Fruit fly (Drosophila melanogaster) whole organism, embryonic: Measurements from ENCODE around the gene SrpRbeta.

Experiments used
- Atf6 ChIP-seq: fragments of 200-800 bp; sonication (Bioruptor generic); IDR thresholded peaks from 2 replicates; pipeline ENCODE4 v1.3.6; 2022; ENCODE audit warnings: missing biosample characterization, missing genetic modification characterization
- Awh ChIP-seq: fragments of 200-800 bp; sonication (Bioruptor generic); IDR thresholded peaks from 2 replicates; pipeline ENCODE4, ENCODE4 v1.3.6; 2022; ENCODE audit warnings: missing biosample characterization, missing genetic modification characterization
- CG10267 ChIP-seq: fragments of 200-800 bp; sonication (Bioruptor generic); optimal IDR thresholded peaks from 2 replicates; lab custom pipeline; 2018; ENCODE audit warnings: missing biosample characterization, mild to moderate bottlenecking, missing genetic modification characterization, moderate library complexity
- CG12299 ChIP-seq: fragments of 200-800 bp; sonication (Bioruptor generic); optimal IDR thresholded peaks from 2 replicates; lab custom pipeline; 2018; ENCODE audit warnings: missing biosample characterization, mild to moderate bottlenecking, missing genetic modification characterization
- CG12659 ChIP-seq: fragments of 200-800 bp; sonication (Bioruptor generic); optimal IDR thresholded peaks from 3 replicates; lab custom pipeline; 2017; ENCODE audit warnings: mild to moderate bottlenecking, missing biosample characterization, missing genetic modification reagents, missing genetic modification characterization
- CG14710 ChIP-seq: fragments of 200-800 bp; sonication (Bioruptor generic); optimal IDR thresholded peaks from 3 replicates; lab custom pipeline; 2019; ENCODE audit warnings: missing biosample characterization, mild to moderate bottlenecking, missing genetic modification characterization, moderate library complexity
- CG16779 ChIP-seq: fragments of 200-800 bp; sonication (Bioruptor generic); IDR thresholded peaks from 2 replicates; pipeline ENCODE4 v1.3.6; 2022; ENCODE audit warnings: missing biosample characterization, missing genetic modification characterization
- CG17361 ChIP-seq: fragments of 200-800 bp; sonication (Bioruptor generic); IDR thresholded peaks from 3 replicates; pipeline ENCODE4 v1.3.6; 2022; ENCODE audit warnings: missing biosample characterization, missing genetic modification characterization
- CG17385 ChIP-seq: fragments of 200-800 bp; sonication (Bioruptor generic); optimal IDR thresholded peaks from 3 replicates; lab custom pipeline; 2018; ENCODE audit warnings: missing biosample characterization, mild to moderate bottlenecking, missing genetic modification characterization
- CG17802 ChIP-seq: fragments of 200-800 bp; sonication (Bioruptor generic); optimal IDR thresholded peaks from 2 replicates; lab custom pipeline; 2018; ENCODE audit warnings: missing biosample characterization, mild to moderate bottlenecking, missing genetic modification characterization, moderate library complexity
- CG2120 ChIP-seq: fragments of 200-800 bp; sonication (Bioruptor generic); optimal IDR thresholded peaks from 3 replicates; lab custom pipeline; 2016; ENCODE audit warnings: missing biosample characterization, missing genetic modification characterization
- CG2129 ChIP-seq: fragments of 200-800 bp; sonication (Bioruptor generic); IDR thresholded peaks from 2 replicates; pipeline ENCODE4 v1.3.6; 2022; ENCODE audit warnings: missing biosample characterization, missing genetic modification characterization; ENCODE audit not compliant: partially characterized antibody
- CG2678 ChIP-seq: fragments of 200-800 bp; sonication (Bioruptor generic); optimal IDR thresholded peaks from 3 replicates; lab custom pipeline; 2019; ENCODE audit warnings: missing biosample characterization, mild to moderate bottlenecking, missing genetic modification characterization, moderate library complexity
- CG30020 ChIP-seq: fragments of 200-800 bp; optimal IDR thresholded peaks from 2 replicates; lab custom pipeline; 2019; ENCODE audit warnings: missing biosample characterization, mild to moderate bottlenecking, missing genetic modification characterization, moderate library complexity
- CG3065 ChIP-seq: fragments of 200-800 bp; sonication (Bioruptor generic); optimal IDR thresholded peaks from 2 replicates; lab custom pipeline; 2016; ENCODE audit warnings: missing biosample characterization, missing genetic modification characterization
- CG31441 ChIP-seq: fragments of 200-800 bp; sonication (Bioruptor generic); IDR thresholded peaks from 2 replicates; pipeline ENCODE4 v1.3.6; 2022; ENCODE audit warnings: missing biosample characterization, missing genetic modification characterization
- CG4730 ChIP-seq: fragments of 200-800 bp; sonication (Bioruptor generic); IDR thresholded peaks from 2 replicates; pipeline ENCODE4 v1.3.6; 2022; ENCODE audit warnings: missing biosample characterization, missing genetic modification characterization
- CG7556 ChIP-seq: fragments of 200-800 bp; sonication (Bioruptor generic); optimal IDR thresholded peaks from 2 replicates; lab custom pipeline; 2017; ENCODE audit warnings: missing biosample characterization, mild to moderate bottlenecking, missing genetic modification characterization
- CG8290 ChIP-seq, 3 experiments: fragments of 200-800 bp; sonication (Bioruptor generic); optimal IDR thresholded peaks; 2 replicates each; lab custom pipeline; 2016 to 2019; ENCODE audit warnings: missing biosample characterization in 3 of 3, missing genetic modification characterization in 3 of 3, mild to moderate bottlenecking in 2 of 3, moderate library complexity in 1 of 3
- CG9727 ChIP-seq: fragments of 200-800 bp; sonication (Bioruptor generic); optimal IDR thresholded peaks from 3 replicates; lab custom pipeline; 2017; ENCODE audit warnings: missing biosample characterization, mild to moderate bottlenecking, missing genetic modification characterization
- CHES-1-like ChIP-seq: fragments of 200-800 bp; sonication (Bioruptor generic); optimal IDR thresholded peaks from 2 replicates; lab custom pipeline; 2016; ENCODE audit warnings: missing biosample characterization, missing genetic modification characterization
- CrebB ChIP-seq: fragments of 200-800 bp; sonication (Bioruptor generic); optimal IDR thresholded peaks from 3 replicates; lab custom pipeline; 2018; ENCODE audit warnings: missing biosample characterization, mild to moderate bottlenecking, missing genetic modification characterization
- Dip2 ChIP-seq: fragments of 200-800 bp; sonication (Bioruptor generic); IDR thresholded peaks from 2 replicates; pipeline ENCODE4 v1.3.6; 2022; ENCODE audit warnings: missing biosample characterization, missing genetic modification characterization
- Dref ChIP-seq: fragments of 200-800 bp; sonication (Bioruptor generic); IDR thresholded peaks from 2 replicates; pipeline ENCODE4 v1.3.6; 2022; ENCODE audit warnings: missing biosample characterization, missing genetic modification characterization
- Fer3 ChIP-seq: fragments of 200-800 bp; sonication (Bioruptor generic); optimal IDR thresholded peaks from 2 replicates; lab custom pipeline; 2018; ENCODE audit warnings: missing biosample characterization, mild to moderate bottlenecking, missing genetic modification characterization, moderate library complexity
- H15 ChIP-seq: fragments of 200-800 bp; sonication (Bioruptor generic); IDR thresholded peaks from 3 replicates; pipeline ENCODE4 v1.3.6; 2022; ENCODE audit warnings: missing biosample characterization, missing genetic modification characterization
- HHEX ChIP-seq: fragments of 200-800 bp; sonication (Bioruptor generic); optimal IDR thresholded peaks from 3 replicates; lab custom pipeline; 2017; ENCODE audit warnings: missing biosample characterization, mild to moderate bottlenecking, missing genetic modification characterization, missing genetic modification reagents
- Hmr ChIP-seq: fragments of 200-800 bp; sonication (Bioruptor generic); optimal IDR thresholded peaks from 3 replicates; lab custom pipeline; 2017; ENCODE audit warnings: mild to moderate bottlenecking, missing biosample characterization, missing genetic modification reagents, missing genetic modification characterization
- Mad ChIP-seq: fragments of 200-800 bp; sonication (Bioruptor generic); optimal IDR thresholded peaks from 2 replicates; lab custom pipeline; 2016; ENCODE audit warnings: missing biosample characterization, missing genetic modification characterization
- Oli ChIP-seq: fragments of 200-800 bp; sonication (Bioruptor generic); optimal IDR thresholded peaks from 2 replicates; lab custom pipeline; 2018; ENCODE audit warnings: missing biosample characterization, mild to moderate bottlenecking, missing genetic modification characterization, moderate library complexity
- Ravus ChIP-seq: fragments of 200-800 bp; sonication (Bioruptor generic); IDR thresholded peaks from 2 replicates; pipeline ENCODE4 v1.3.6; 2022; ENCODE audit warnings: missing biosample characterization, missing genetic modification characterization
- Stat92E ChIP-seq, 3 experiments: fragments of >200 bp in 2 of 3; fragments of 200-800 bp in 1 of 3; sonication (Bioruptor generic) in 1 of 3; optimal IDR thresholded peaks; 2 replicates each; lab custom pipeline; 2017 to 2019; ENCODE audit warnings: missing biosample characterization in 3 of 3, missing genetic modification characterization in 3 of 3, mild to moderate bottlenecking in 1 of 3, moderate library complexity in 1 of 3
- TFAM ChIP-seq: fragments of 200-800 bp; sonication (Bioruptor generic); optimal IDR thresholded peaks from 2 replicates; lab custom pipeline; 2017; ENCODE audit warnings: missing biosample characterization, missing genetic modification characterization, inconsistent platforms
- Vsx1 ChIP-seq: fragments of 200-800 bp; sonication (Bioruptor generic); optimal IDR thresholded peaks from 2 replicates; lab custom pipeline; 2017; ENCODE audit warnings: missing biosample characterization, mild to moderate bottlenecking, missing genetic modification characterization, missing genetic modification reagents
- bsh ChIP-seq, 2 experiments: fragments of 200-800 bp; sonication (Bioruptor generic); optimal IDR thresholded peaks; 2 replicates each; lab custom pipeline; 2017 to 2018; ENCODE audit warnings: mild to moderate bottlenecking in 2 of 2, missing biosample characterization in 2 of 2, missing genetic modification characterization in 2 of 2, moderate library complexity in 1 of 2
- cas ChIP-seq: fragments of 200-800 bp; sonication (Bioruptor generic); IDR thresholded peaks from 2 replicates; pipeline ENCODE4 v1.3.6; 2022; ENCODE audit warnings: missing biosample characterization, missing genetic modification characterization
- chm ChIP-seq: fragments of 200-800 bp; sonication (Bioruptor generic); IDR thresholded peaks from 2 replicates; pipeline ENCODE4 v1.3.6; 2022; ENCODE audit warnings: missing biosample characterization, missing genetic modification characterization
- crc ChIP-seq: fragments of 200-800 bp; sonication (Bioruptor generic); optimal IDR thresholded peaks from 2 replicates; lab custom pipeline; 2016; ENCODE audit warnings: missing biosample characterization, missing genetic modification characterization
- crp ChIP-seq, 2 experiments: fragments of 200-800 bp; sonication (Bioruptor generic); optimal IDR thresholded peaks; 2 replicates in 1 of 2; 3 replicates in 1 of 2; lab custom pipeline; 2017; ENCODE audit warnings: missing biosample characterization in 2 of 2, missing genetic modification characterization in 2 of 2, mild to moderate bottlenecking in 1 of 2, moderate library complexity in 1 of 2
- dm ChIP-seq: fragments of 200-800 bp; sonication (Bioruptor generic); optimal IDR thresholded peaks from 3 replicates; lab custom pipeline; 2016; ENCODE audit warnings: missing biosample characterization, missing genetic modification characterization
- en ChIP-seq: fragments of 200-800 bp; sonication (Bioruptor generic); optimal IDR thresholded peaks from 2 replicates; lab custom pipeline; 2016; ENCODE audit warnings: missing biosample characterization, missing genetic modification characterization
- grau ChIP-seq: fragments of 200-800 bp; optimal IDR thresholded peaks from 3 replicates; lab custom pipeline; 2019; ENCODE audit warnings: missing biosample characterization, mild to moderate bottlenecking, missing genetic modification characterization, moderate library complexity
- gt ChIP-seq: fragments of 200-800 bp; sonication (Bioruptor generic); IDR thresholded peaks from 2 replicates; pipeline ENCODE4 v1.3.6; 2022; ENCODE audit warnings: missing biosample characterization, missing genetic modification characterization
- jumu ChIP-seq: fragments of 200-800 bp; sonication (Bioruptor generic); optimal IDR thresholded peaks from 3 replicates; lab custom pipeline; 2016; ENCODE audit warnings: missing biosample characterization, missing genetic modification characterization
- kah ChIP-seq: fragments of 200-800 bp; sonication (Bioruptor generic); optimal IDR thresholded peaks from 2 replicates; lab custom pipeline; 2018; ENCODE audit warnings: missing biosample characterization, mild to moderate bottlenecking, missing genetic modification characterization
- prd ChIP-seq, 3 experiments: fragments of >200 bp in 2 of 3; fragments of 200-800 bp in 1 of 3; sonication (Bioruptor generic) in 1 of 3; optimal IDR thresholded peaks in 2 of 3; IDR thresholded peaks in 1 of 3; 2 replicates in 2 of 3; 3 replicates in 1 of 3; pipeline versions ENCODE4 v1.3.6 to Lab custom; 2017 to 2022; ENCODE audit warnings: missing biosample characterization in 1 of 3, missing genetic modification characterization in 1 of 3
- sc ChIP-seq, 3 experiments: fragments of >200 bp in 2 of 3; fragments of 200-800 bp in 1 of 3; sonication (Bioruptor generic) in 1 of 3; optimal IDR thresholded peaks; 2 replicates in 2 of 3; 3 replicates in 1 of 3; lab custom pipeline; 2017; ENCODE audit warnings: mild to moderate bottlenecking in 1 of 3, missing biosample characterization in 1 of 3, missing genetic modification characterization in 1 of 3, missing genetic modification reagents in 1 of 3
- sim ChIP-seq: fragments of 200-800 bp; sonication (Bioruptor generic); IDR thresholded peaks from 2 replicates; pipeline ENCODE4 v1.3.6; 2022; ENCODE audit warnings: missing biosample characterization, missing genetic modification characterization
- zen2 ChIP-seq: fragments of 200-800 bp; sonication (Bioruptor generic); IDR thresholded peaks from 3 replicates; pipeline ENCODE4 v1.3.6; 2022; ENCODE audit warnings: missing biosample characterization, missing genetic modification characterization; ENCODE audit not compliant: partially characterized antibody

SrpRbeta gene

DNA sequence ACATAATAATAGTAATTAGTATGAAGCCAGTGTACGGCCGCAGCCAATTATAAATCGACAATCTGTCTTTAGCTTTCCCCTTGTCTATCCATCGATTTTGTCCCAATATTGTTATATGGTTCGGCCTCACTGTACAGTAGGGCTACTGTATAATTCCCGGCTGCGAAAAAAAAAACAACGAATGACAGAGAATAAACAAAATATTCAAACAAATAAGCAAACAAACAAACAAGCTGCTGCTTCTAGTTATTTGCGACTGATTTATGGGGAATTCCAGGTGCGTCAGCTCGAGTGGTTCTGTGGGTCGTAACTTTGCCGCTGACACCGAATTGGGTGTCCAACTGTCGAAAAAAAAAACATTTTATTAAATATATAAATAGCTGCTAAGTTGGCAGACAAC, 30.4 kb downstream of the SrpRbeta start (continued):
- TF ChIP-seq CG17802 (no peak), HHEX (peak; percentile 44), CG12659 (GFP tag; lab: Kevin White, UChicago) (no peak), CG17361 (0 out of 3 replicates have a peak, but pooled peaks have one; percentile 25), Hmr (GFP tag; lab: Kevin White, UChicago) (peak; percentile 73), CG2120 (peak; percentile 44), CG14710 (tag; lab: Kevin White, UChicago) (no peak), sc (optimal IDR thresholded peaks at IDR 0.05; lab: Kevin White, UChicago) (no peak), sc (GFP tag; optimal IDR thresholded peaks at IDR 0.05; lab: Kevin White, UChicago) (no peak), CG7556 (peak; percentile 31), en (GFP tag; lab: Kevin White, UChicago) (no peak), CG3065 (GFP tag; lab: Kevin White, UChicago) (no peak), CrebB (tag; lab: Kevin White, UChicago) (peak; percentile 57), Vsx1 (GFP tag; lab: Kevin White, UChicago) (peak; percentile 80), CG12299 (tag; lab: Kevin White, UChicago) (no peak), prd (optimal IDR thresholded peaks at IDR 0.05; lab: Kevin White, UChicago) (no peak), prd (GFP tag; IDR thresholded peaks at IDR 0.05; lab: Robert Waterston, UW) (no peak), CG16779 (GFP tag; lab: Robert Waterston, UW) (no peak), gt (GFP tag; lab: Robert Waterston, UW) (no peak), CG17385 (GFP tag; lab: Kevin White, UChicago) (no peak), CG10267 (tag; lab: Kevin White, UChicago) (no peak), CG31441 (no peak), sim (GFP tag; lab: Robert Waterston, UW) (no peak), Awh (GFP tag; lab: Robert Waterston, UW) (no peak), crc (GFP tag; lab: Kevin White, UChicago) (peak; percentile 2), CG2129 (no peak), CG9727 (GFP tag; lab: Kevin White, UChicago) (peak; percentile 56), Mad (GFP tag; lab: Kevin White, UChicago) (no peak), kah (GFP tag; lab: Kevin White, UChicago) (no peak), TFAM (no peak), jumu (GFP tag; lab: Kevin White, UChicago) (no peak), CG4730 (GFP tag; lab: Robert Waterston, UW) (0 out of 2 replicates have a peak, but pooled peaks have one; percentile 13), Ravus (no peak), CHES-1-like (GFP tag; lab: Kevin White, UChicago) (peak; percentile 5), CG30020 (tag; lab: Kevin White, UChicago) (no peak), Stat92E (GFP tag; optimal IDR thresholded peaks at IDR 0.05; lab: Kevin White, UChicago) (no peak), H15 (GFP tag; lab: Robert Waterston, UW) (no peak), Oli (tag; lab: Kevin White, UChicago) (no peak), dm (no peak), Dref (GFP tag; lab: Robert Waterston, UW) (no peak), CG2678 (tag; lab: Kevin White, UChicago) (peak; percentile 56), grau (tag; lab: Kevin White, UChicago) (peak; percentile 73), Atf6 (GFP tag; lab: Robert Waterston, UW) (peak; percentile 78), Fer3 (tag; lab: Kevin White, UChicago) (peak; percentile 63), crp (GFP tag; optimal IDR thresholded peaks at IDR 0.05; lab: Kevin White, UChicago) (no peak), CG8290 (GFP tag; optimal IDR thresholded peaks at IDR 0.05; lab: Kevin White, UChicago) (no peak), CG8290 (tag; optimal IDR thresholded peaks at IDR 0.05; lab: Kevin White, UChicago) (peak in 1 of 2 experiments; percentile 82), bsh (GFP tag; optimal IDR thresholded peaks at IDR 0.05; lab: Kevin White, UChicago) (no peak), zen2 (GFP tag; lab: Robert Waterston, UW) (no peak), chm (no peak), cas (GFP tag; lab: Robert Waterston, UW) (no peak), Dip2 (GFP tag; lab: Robert Waterston, UW) (no peak)
